Worm (Caenorhabditis elegans): Measurements from ENCODE around the gene cope-1.

cope-1 gene

ce11 chrIII:13474482-13474881 lies 48.4 kb downstream of the cope-1 start (continued):
- TF ChIP-seq unc-3 (GFP tag; conservative IDR thresholded peaks at IDR 0.05) (no peak), unc-3 (tag; optimal IDR thresholded peaks at IDR 0.05) (no peak), ztf-16 (tag; optimal IDR thresholded peaks at IDR 0.05) (no peak), C38D4.7 (GFP tag; optimal IDR thresholded peaks at IDR 0.05) (no peak), dmd-4 (tag; optimal IDR thresholded peaks at IDR 0.05; ENCODE audit: borderline replicate concordance) (no peak), hlh-6 (tag; optimal IDR thresholded peaks at IDR 0.05) (no peak), hlh-15 (tag; optimal IDR thresholded peaks at IDR 0.05) (no peak), ceh-31 (tag; optimal IDR thresholded peaks at IDR 0.05) (peak; percentile 84), ceh-6 (GFP tag; optimal IDR thresholded peaks at IDR 0.05) (peak; percentile 13), fkh-6 (tag; optimal IDR thresholded peaks at IDR 0.05) (peak; percentile 49), ceh-9 (tag; optimal IDR thresholded peaks at IDR 0.05) (no peak), ceh-34 (tag; optimal IDR thresholded peaks at IDR 0.05) (no peak), ref-2 (tag; optimal IDR thresholded peaks at IDR 0.05) (peak; percentile 47), tbx-7 (tag; optimal IDR thresholded peaks at IDR 0.05) (peak; percentile 85), npax-4 (tag; optimal IDR thresholded peaks at IDR 0.05) (no peak), sdc-2 (tag; optimal IDR thresholded peaks at IDR 0.05) (no peak), lim-6 (tag; optimal IDR thresholded peaks at IDR 0.05) (no peak), hlh-8 (tag; optimal IDR thresholded peaks at IDR 0.05) (peak; percentile 44), elt-4 (tag; optimal IDR thresholded peaks at IDR 0.05) (no peak)

- TF ChIP-seq ceh-6 (GFP tag; optimal IDR thresholded peaks at IDR 0.05) (no peak), fax-1 (tag; optimal IDR thresholded peaks at IDR 0.05) (no peak), nhr-11 (tag; optimal IDR thresholded peaks at IDR 0.05) (no peak)
Observed at ce11 chrIII:13476682-13477081, 50.6 kb downstream of the cope-1 start, which contains the start of gene T27E9.6. TSS of gene T27E9.6 (minus strand) at chrIII:13476782.

Measured in whole organism, late embryonic.